Fruit fly (Drosophila melanogaster) whole organism, embryonic: Measurements from ENCODE around the gene brv3.

Experiments used
- CG10959 ChIP-seq: fragments of 200-800 bp; sonication (Bioruptor generic); IDR thresholded peaks from 2 replicates; pipeline ENCODE4 v1.3.6; 2022; ENCODE audit warnings: missing biosample characterization, missing genetic modification characterization
- CG11398 ChIP-seq: fragments of 200-800 bp; sonication (Bioruptor generic); optimal IDR thresholded peaks from 2 replicates; lab custom pipeline; 2016; ENCODE audit warnings: missing biosample characterization, missing genetic modification characterization
- CG11695 ChIP-seq: fragments of 200-800 bp; sonication (Bioruptor generic); IDR thresholded peaks from 3 replicates; pipeline ENCODE4 v1.3.6; 2022; ENCODE audit warnings: missing biosample characterization, missing genetic modification characterization
- CG12155 ChIP-seq: fragments of 200-800 bp; sonication (Bioruptor generic); optimal IDR thresholded peaks from 3 replicates; lab custom pipeline; 2016; ENCODE audit warnings: missing biosample characterization, missing genetic modification characterization
- CG12236 ChIP-seq: fragments of 200-800 bp; sonication (Bioruptor generic); optimal IDR thresholded peaks from 2 replicates; lab custom pipeline; 2016; ENCODE audit warnings: missing biosample characterization, missing genetic modification characterization
- CG12299 ChIP-seq: fragments of 200-800 bp; sonication (Bioruptor generic); optimal IDR thresholded peaks from 2 replicates; lab custom pipeline; 2018; ENCODE audit warnings: missing biosample characterization, mild to moderate bottlenecking, missing genetic modification characterization
- CG12391 ChIP-seq: fragments of 200-800 bp; sonication (Bioruptor generic); optimal IDR thresholded peaks from 3 replicates; lab custom pipeline; 2018; ENCODE audit warnings: missing biosample characterization, mild to moderate bottlenecking, missing genetic modification characterization, moderate library complexity
- CG13287 ChIP-seq: fragments of 200-800 bp; sonication (Bioruptor generic); IDR thresholded peaks from 2 replicates; pipeline ENCODE4 v1.3.6; 2022; ENCODE audit warnings: missing biosample characterization, missing genetic modification characterization; ENCODE audit not compliant: partially characterized antibody
- CG13624 ChIP-seq: fragments of 200-800 bp; sonication (Bioruptor generic); optimal IDR thresholded peaks from 2 replicates; lab custom pipeline; 2016; ENCODE audit warnings: missing biosample characterization, missing genetic modification characterization
- CG14860 ChIP-seq: fragments of 200-800 bp; sonication (Bioruptor generic); IDR thresholded peaks from 3 replicates; pipeline ENCODE4 v1.3.6; 2022; ENCODE audit warnings: missing biosample characterization, missing genetic modification characterization; ENCODE audit not compliant: partially characterized antibody
- CG1529 ChIP-seq: fragments of 200-800 bp; sonication (Bioruptor generic); optimal IDR thresholded peaks from 3 replicates; lab custom pipeline; 2018; ENCODE audit warnings: missing biosample characterization, missing genetic modification characterization
- CG18262 ChIP-seq: fragments of 200-800 bp; optimal IDR thresholded peaks from 3 replicates; lab custom pipeline; 2019; ENCODE audit warnings: missing biosample characterization, mild to moderate bottlenecking, missing genetic modification characterization, moderate library complexity
- CG18476 ChIP-seq: fragments of 200-800 bp; sonication (Bioruptor generic); optimal IDR thresholded peaks from 2 replicates; lab custom pipeline; 2016; ENCODE audit warnings: missing biosample characterization, mild to moderate bottlenecking, missing genetic modification characterization
- CG32772 ChIP-seq: fragments of 200-800 bp; sonication (Bioruptor generic); IDR thresholded peaks from 2 replicates; pipeline ENCODE4 v1.3.6; 2022; ENCODE audit warnings: missing biosample characterization, missing genetic modification characterization
- CG3407 ChIP-seq: fragments of 200-800 bp; sonication (Bioruptor generic); optimal IDR thresholded peaks from 2 replicates; lab custom pipeline; 2018; ENCODE audit warnings: missing biosample characterization, mild to moderate bottlenecking, missing genetic modification characterization
- CG34422 ChIP-seq: fragments of 200-800 bp; sonication (Bioruptor generic); IDR thresholded peaks from 3 replicates; pipeline ENCODE4 v1.3.6; 2022; ENCODE audit warnings: missing biosample characterization, missing genetic modification characterization
- CG4617 ChIP-seq: fragments of 200-800 bp; sonication (Bioruptor generic); optimal IDR thresholded peaks from 3 replicates; lab custom pipeline; 2016; ENCODE audit warnings: missing biosample characterization, missing genetic modification characterization, borderline replicate concordance
- CG4854 ChIP-seq: fragments of 200-800 bp; sonication (Bioruptor generic); optimal IDR thresholded peaks from 2 replicates; lab custom pipeline; 2016; ENCODE audit warnings: missing biosample characterization, missing genetic modification characterization, inconsistent platforms
- CG5245 ChIP-seq: fragments of 200-800 bp; sonication (Bioruptor generic); optimal IDR thresholded peaks from 3 replicates; lab custom pipeline; 2016; ENCODE audit warnings: missing biosample characterization, missing genetic modification characterization
- CG5953 ChIP-seq: fragments of 200-800 bp; sonication (Bioruptor generic); IDR thresholded peaks from 2 replicates; pipeline ENCODE4 v1.3.6; 2022; ENCODE audit warnings: missing biosample characterization, missing genetic modification characterization
- CHES-1-like ChIP-seq: fragments of 200-800 bp; sonication (Bioruptor generic); optimal IDR thresholded peaks from 2 replicates; lab custom pipeline; 2016; ENCODE audit warnings: missing biosample characterization, missing genetic modification characterization
- Dip3 ChIP-seq: fragments of 200-800 bp; sonication (Bioruptor generic); optimal IDR thresholded peaks from 3 replicates; lab custom pipeline; 2016; ENCODE audit warnings: missing biosample characterization, missing genetic modification characterization
- Dref ChIP-seq: fragments of 200-800 bp; sonication (Bioruptor generic); IDR thresholded peaks from 2 replicates; pipeline ENCODE4 v1.3.6; 2022; ENCODE audit warnings: missing biosample characterization, missing genetic modification characterization
- Eip74EF ChIP-seq, 2 experiments: fragments of 200-800 bp in 1 of 2; fragments of >200 bp in 1 of 2; sonication (Bioruptor generic) in 1 of 2; optimal IDR thresholded peaks; 2 replicates each; lab custom pipeline; 2017 to 2019; ENCODE audit warnings: missing biosample characterization in 2 of 2, missing genetic modification characterization in 2 of 2, mild to moderate bottlenecking in 1 of 2, moderate library complexity in 1 of 2
- Ets97D ChIP-seq: fragments of 200-800 bp; sonication (Bioruptor generic); optimal IDR thresholded peaks from 3 replicates; lab custom pipeline; 2016; ENCODE audit warnings: missing biosample characterization, missing genetic modification characterization
- HLH4C ChIP-seq: fragments of 200-800 bp; sonication (Bioruptor generic); IDR thresholded peaks from 3 replicates; pipeline ENCODE4 v1.3.6; 2022; ENCODE audit warnings: missing biosample characterization, missing genetic modification characterization; ENCODE audit not compliant: partially characterized antibody
- Hey ChIP-seq: fragments of 200-800 bp; sonication (Bioruptor generic); optimal IDR thresholded peaks from 3 replicates; lab custom pipeline; 2018; ENCODE audit warnings: missing biosample characterization, mild to moderate bottlenecking, missing genetic modification characterization
- HmgD ChIP-seq: fragments of 200-800 bp; sonication (Bioruptor generic); optimal IDR thresholded peaks from 3 replicates; lab custom pipeline; 2016; ENCODE audit warnings: missing biosample characterization, missing genetic modification characterization
- Kr ChIP-seq: fragments of 200-800 bp; sonication (Bioruptor generic); optimal IDR thresholded peaks from 2 replicates; lab custom pipeline; 2017; ENCODE audit warnings: missing biosample characterization, mild to moderate bottlenecking, missing genetic modification characterization
- Lpt ChIP-seq: fragments of >200 bp; optimal IDR thresholded peaks from 2 replicates; lab custom pipeline; 2018; ENCODE audit warnings: missing biosample characterization, missing genetic modification characterization
- Max ChIP-seq: fragments of 200-800 bp; sonication (Bioruptor generic); optimal IDR thresholded peaks from 2 replicates; lab custom pipeline; 2016; ENCODE audit warnings: missing biosample characterization, mild to moderate bottlenecking, missing genetic modification characterization
- Pdp1 ChIP-seq, 2 experiments: fragments of 200-800 bp; sonication (Bioruptor generic); optimal IDR thresholded peaks; 3 replicates each; lab custom pipeline; 2016; ENCODE audit warnings: missing biosample characterization in 2 of 2, missing genetic modification characterization in 2 of 2, mild to moderate bottlenecking in 1 of 2, moderate library complexity in 1 of 2
- Sin3A ChIP-seq: fragments of >200 bp; optimal IDR thresholded peaks from 2 replicates; lab custom pipeline; 2018
- ac ChIP-seq: fragments of 200-800 bp; sonication (Bioruptor generic); optimal IDR thresholded peaks from 3 replicates; lab custom pipeline; 2017; ENCODE audit warnings: missing biosample characterization, mild to moderate bottlenecking, missing genetic modification characterization
- amos ChIP-seq: fragments of 200-800 bp; sonication (Bioruptor generic); IDR thresholded peaks from 2 replicates; pipeline ENCODE4 v1.3.6; 2022; ENCODE audit warnings: missing biosample characterization, missing genetic modification characterization; ENCODE audit not compliant: partially characterized antibody
- ash1 ChIP-seq: fragments of 200-800 bp; sonication (Bioruptor generic); optimal IDR thresholded peaks from 2 replicates; lab custom pipeline; 2018; ENCODE audit warnings: missing biosample characterization, mild to moderate bottlenecking, missing genetic modification characterization
- chinmo ChIP-seq: fragments of 200-800 bp; sonication (Bioruptor generic); IDR thresholded peaks from 4 replicates; pipeline ENCODE4 v1.3.6; 2022; ENCODE audit warnings: missing biosample characterization, missing genetic modification characterization; ENCODE audit not compliant: partially characterized antibody
- dpn ChIP-seq, 2 experiments: fragments of 200-800 bp; sonication (Bioruptor generic); optimal IDR thresholded peaks; 3 replicates each; lab custom pipeline; 2016; ENCODE audit warnings: missing biosample characterization in 2 of 2, missing genetic modification characterization in 2 of 2
- fd102C ChIP-seq: fragments of 200-800 bp; sonication (Bioruptor generic); optimal IDR thresholded peaks from 2 replicates; lab custom pipeline; 2018; ENCODE audit warnings: missing biosample characterization, mild to moderate bottlenecking, missing genetic modification characterization, moderate library complexity
- gfzf ChIP-seq: fragments of 200-800 bp; sonication (Bioruptor generic); optimal IDR thresholded peaks from 2 replicates; lab custom pipeline; 2016; ENCODE audit warnings: missing biosample characterization, mild to moderate bottlenecking, missing genetic modification characterization, moderate library complexity
- ranshi ChIP-seq: fragments of 200-800 bp; sonication (Bioruptor generic); IDR thresholded peaks from 2 replicates; pipeline ENCODE4 v1.3.6; 2022; ENCODE audit warnings: missing biosample characterization, missing genetic modification characterization
- row ChIP-seq: fragments of 200-800 bp; sonication (Bioruptor generic); IDR thresholded peaks from 3 replicates; pipeline ENCODE4 v1.3.6; 2022; ENCODE audit warnings: missing biosample characterization, missing genetic modification characterization
- tna ChIP-seq: fragments of 200-800 bp; sonication (Bioruptor generic); IDR thresholded peaks from 2 replicates; pipeline ENCODE4 v1.3.6; 2022; ENCODE audit warnings: missing biosample characterization, missing genetic modification characterization; ENCODE audit not compliant: partially characterized antibody
- trem ChIP-seq: fragments of 200-800 bp; optimal IDR thresholded peaks from 3 replicates; lab custom pipeline; 2019; ENCODE audit warnings: missing biosample characterization, mild to moderate bottlenecking, missing genetic modification characterization, moderate library complexity

The brv3 gene

dm6 chrX:2624525-2625006, at the start of gene brv3, which contains the start of gene Pi4KIIIalpha (continued):
- peak; percentile 54 for TF ChIP-seq amos
- peak; percentile 99 for TF ChIP-seq CG10959 (GFP tag; lab: Robert Waterston, UW)
- peak; percentile 34; the same call in 1 of the 2 replicates for TF ChIP-seq CG13287 (GFP tag; lab: Robert Waterston, UW)
- no peak for TF ChIP-seq Lpt (GFP tag; lab: Kevin White, UChicago)
- TF ChIP-seq CG34422 (GFP tag; lab: Robert Waterston, UW) = 0 out of 3 replicates have a peak, but pooled peaks have one; percentile 16
- peak; percentile 89 for TF ChIP-seq gfzf (GFP tag; lab: Kevin White, UChicago)
- no peak for TF ChIP-seq ash1
- no peak for TF ChIP-seq CG12299 (tag; lab: Kevin White, UChicago)
- TF ChIP-seq Ets97D (GFP tag; lab: Kevin White, UChicago) = peak; percentile 14
- TF ChIP-seq tna (GFP tag; lab: Robert Waterston, UW) = no peak
- TF ChIP-seq Dref (GFP tag; lab: Robert Waterston, UW) = peak; percentile 52
- no peak for TF ChIP-seq CG12236 (GFP tag; lab: Kevin White, UChicago)
- TF ChIP-seq HLH4C (GFP tag; lab: Robert Waterston, UW) = 0 out of 3 replicates have a peak, but pooled peaks have one; percentile 20
- TF ChIP-seq trem (tag; lab: Kevin White, UChicago) = peak; percentile 22
- no peak for TF ChIP-seq CG18476
- peak; percentile 41; the same call in 1 of the 2 replicates for TF ChIP-seq CG32772
- no peak for TF ChIP-seq Dip3 (GFP tag; lab: Kevin White, UChicago)
- no peak for TF ChIP-seq CG4854 (GFP tag; lab: Kevin White, UChicago)
- no peak for TF ChIP-seq Kr (GFP tag; lab: Kevin White, UChicago)
- TF ChIP-seq CG3407 (GFP tag; lab: Kevin White, UChicago) = no peak
- no peak for TF ChIP-seq CG12155 (GFP tag; lab: Kevin White, UChicago)
- no peak for TF ChIP-seq CG12391 (tag; lab: Kevin White, UChicago)
- peak; percentile 63; the same call in 2 of the 3 replicates for TF ChIP-seq row (GFP tag; lab: Robert Waterston, UW)
- 0 out of 4 replicates have a peak, but pooled peaks have one; percentile 34 for TF ChIP-seq chinmo (GFP tag; lab: Robert Waterston, UW)
- peak in 1 of 2 experiments; percentile 33 for TF ChIP-seq Pdp1 (GFP tag; optimal IDR thresholded peaks at IDR 0.05; lab: Kevin White, UChicago)
- no peak for TF ChIP-seq CHES-1-like (GFP tag; lab: Kevin White, UChicago)
- no peak for TF ChIP-seq CG14860
- TF ChIP-seq dpn (GFP tag; optimal IDR thresholded peaks at IDR 0.05; lab: Kevin White, UChicago) = no peak
- no peak for TF ChIP-seq Max (GFP tag; lab: Kevin White, UChicago)
- no peak for TF ChIP-seq CG11695 (GFP tag; lab: Robert Waterston, UW)
- no peak for TF ChIP-seq CG11398 (GFP tag; lab: Kevin White, UChicago)
- TF ChIP-seq CG13624 (GFP tag; lab: Kevin White, UChicago) = peak; percentile 4
- TF ChIP-seq HmgD (GFP tag; lab: Kevin White, UChicago) = no peak
- no peak for TF ChIP-seq ac (GFP tag; lab: Kevin White, UChicago)
- TF ChIP-seq Hey (tag; lab: Kevin White, UChicago) = no peak
- no peak for TF ChIP-seq Eip74EF (GFP tag; optimal IDR thresholded peaks at IDR 0.05; lab: Kevin White, UChicago)
- TF ChIP-seq CG1529 (GFP tag; lab: Kevin White, UChicago) = no peak
- TF ChIP-seq ranshi = no peak
- peak; percentile 49 for TF ChIP-seq Sin3A (lab: Kevin White, UChicago)
- no peak for TF ChIP-seq fd102C (GFP tag; lab: Kevin White, UChicago)
- TF ChIP-seq CG5245 (GFP tag; lab: Kevin White, UChicago) = no peak
- TF ChIP-seq CG4617 (GFP tag; lab: Kevin White, UChicago) = peak; percentile 71
- no peak for TF ChIP-seq CG18262 (tag; lab: Kevin White, UChicago)
- no peak for TF ChIP-seq CG5953 (GFP tag; lab: Robert Waterston, UW)
